Worm (Caenorhabditis elegans): ENCODE measurements around the gene sdz-32.

DNA sequence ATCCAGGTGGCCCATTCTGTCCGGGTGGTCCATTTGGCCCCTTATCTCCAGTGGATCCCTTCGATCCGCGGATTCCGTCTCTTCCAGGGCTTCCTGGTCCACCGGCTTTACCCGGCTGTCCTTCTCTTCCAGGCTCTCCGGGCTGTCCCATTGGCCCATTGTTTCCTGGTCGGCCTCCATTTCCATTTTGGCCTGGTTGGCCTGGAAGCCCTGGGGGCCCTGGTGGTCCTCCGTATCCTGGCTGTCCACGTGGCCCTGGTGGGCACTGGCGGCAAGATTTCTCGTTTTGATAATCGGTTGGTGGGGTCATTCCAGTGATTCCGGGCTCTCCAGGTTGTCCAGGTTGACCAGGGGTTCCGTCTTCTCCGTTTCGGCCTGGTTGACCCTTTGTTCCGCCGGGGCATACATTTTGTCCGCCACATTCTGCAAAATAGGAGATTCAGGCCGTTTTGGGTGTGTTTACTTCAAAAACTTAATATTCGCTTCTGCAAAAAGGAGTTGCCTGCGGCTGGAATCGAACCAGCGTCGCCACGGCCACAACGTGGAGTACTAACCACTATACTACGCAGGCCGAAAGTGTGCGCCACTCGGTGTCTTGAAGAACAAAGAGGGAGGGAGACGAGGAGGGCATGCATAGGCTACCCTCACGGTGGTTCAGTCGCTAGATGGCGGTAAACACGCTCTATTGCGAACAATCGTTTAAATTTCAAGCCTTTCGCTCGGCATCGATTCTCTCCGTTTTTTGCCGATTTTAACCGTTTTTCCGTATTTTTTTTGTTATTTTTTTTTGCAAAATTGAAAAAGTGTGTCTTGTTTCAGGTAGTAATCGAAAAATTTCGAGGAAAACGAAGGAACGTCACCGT is 47.4 kb downstream of the sdz-32 start, which contains the start of gene W09G10.9:
- TF ChIP-seq unc-39 (tag; optimal IDR thresholded peaks at IDR 0.05) (no peak), ceh-82 (tag; optimal IDR thresholded peaks at IDR 0.05) (no peak), ceh-28 (tag; optimal IDR thresholded peaks at IDR 0.05) (no peak), egl-27 (tag; optimal IDR thresholded peaks at IDR 0.05) (no peak), ztf-11 (tag; optimal IDR thresholded peaks at IDR 0.05) (no peak), nhr-237 (tag; optimal IDR thresholded peaks at IDR 0.05) (no peak), tbx-2 (tag; optimal IDR thresholded peaks at IDR 0.05) (no peak), ama-1 (optimal IDR thresholded peaks at IDR 0.05) (no peak), jun-1 (tag; optimal IDR thresholded peaks at IDR 0.05) (no peak)

All from whole organism, L3 larva.